Fruit fly (Drosophila melanogaster) whole organism, embryonic: ENCODE results near the gene CG15803.

Source experiments
- CG11093 ChIP-seq: fragments of 200-800 bp; sonication (Bioruptor generic); IDR thresholded peaks from 3 replicates; pipeline ENCODE4 v1.3.6; 2022; ENCODE audit warnings: missing biosample characterization, missing genetic modification characterization
- CG14441 ChIP-seq: fragments of 200-800 bp; sonication (Bioruptor generic); IDR thresholded peaks from 2 replicates; pipeline ENCODE4 v1.3.6; 2022; ENCODE audit warnings: missing biosample characterization, missing genetic modification characterization
- CG14710 ChIP-seq: fragments of 200-800 bp; sonication (Bioruptor generic); optimal IDR thresholded peaks from 3 replicates; lab custom pipeline; 2019; ENCODE audit warnings: missing biosample characterization, mild to moderate bottlenecking, missing genetic modification characterization, moderate library complexity
- CG2116 ChIP-seq: fragments of 200-800 bp; sonication (Bioruptor generic); optimal IDR thresholded peaks from 3 replicates; lab custom pipeline; 2018; ENCODE audit warnings: missing biosample characterization, mild to moderate bottlenecking, missing genetic modification characterization
- CG2712 ChIP-seq: fragments of 200-800 bp; optimal IDR thresholded peaks from 3 replicates; lab custom pipeline; 2019; ENCODE audit warnings: missing biosample characterization, mild to moderate bottlenecking, missing genetic modification characterization, moderate library complexity
- CG3838 ChIP-seq: fragments of 200-800 bp; sonication (Bioruptor generic); optimal IDR thresholded peaks from 3 replicates; lab custom pipeline; 2016; ENCODE audit warnings: missing biosample characterization, missing genetic modification characterization
- CG4617 ChIP-seq: fragments of 200-800 bp; sonication (Bioruptor generic); optimal IDR thresholded peaks from 3 replicates; lab custom pipeline; 2016; ENCODE audit warnings: missing biosample characterization, missing genetic modification characterization, borderline replicate concordance
- CG6683 ChIP-seq: fragments of 200-800 bp; sonication (Bioruptor generic); optimal IDR thresholded peaks from 2 replicates; lab custom pipeline; 2017; ENCODE audit warnings: missing biosample characterization, mild to moderate bottlenecking, missing genetic modification characterization, missing genetic modification reagents
- CG6791 ChIP-seq: fragments of 200-800 bp; sonication (Bioruptor generic); IDR thresholded peaks from 3 replicates; pipeline ENCODE4 v1.3.6; 2022; ENCODE audit warnings: missing biosample characterization, missing genetic modification characterization; ENCODE audit not compliant: partially characterized antibody
- CG7372 ChIP-seq: fragments of 200-800 bp; sonication (Bioruptor generic); IDR thresholded peaks from 2 replicates; pipeline ENCODE4 v1.3.6; 2022; ENCODE audit warnings: missing biosample characterization, missing genetic modification characterization
- CG9215 ChIP-seq: fragments of 200-800 bp; sonication (Bioruptor generic); IDR thresholded peaks from 2 replicates; pipeline ENCODE4 v1.3.6; 2022; ENCODE audit warnings: missing biosample characterization, missing genetic modification characterization
- CTCF ChIP-seq: fragments of 200-800 bp; sonication (Bioruptor generic); optimal IDR thresholded peaks from 2 replicates; lab custom pipeline; 2017; ENCODE audit warnings: missing biosample characterization, mild to moderate bottlenecking, missing genetic modification characterization, moderate library complexity
- Dip2 ChIP-seq: fragments of 200-800 bp; sonication (Bioruptor generic); IDR thresholded peaks from 2 replicates; pipeline ENCODE4 v1.3.6; 2022; ENCODE audit warnings: missing biosample characterization, missing genetic modification characterization
- Ets65A ChIP-seq: fragments of 200-800 bp; sonication (Bioruptor generic); peaks from one replicate; lab custom pipeline; 2016; ENCODE audit warnings: missing biosample characterization, missing genetic modification characterization
- Ets97D ChIP-seq: fragments of 200-800 bp; sonication (Bioruptor generic); optimal IDR thresholded peaks from 3 replicates; lab custom pipeline; 2016; ENCODE audit warnings: missing biosample characterization, missing genetic modification characterization
- Fer1 ChIP-seq: fragments of 200-800 bp; sonication (Bioruptor generic); optimal IDR thresholded peaks from 2 replicates; lab custom pipeline; 2017; ENCODE audit warnings: missing biosample characterization, mild to moderate bottlenecking, missing genetic modification characterization
- HLH4C ChIP-seq: fragments of 200-800 bp; sonication (Bioruptor generic); IDR thresholded peaks from 3 replicates; pipeline ENCODE4 v1.3.6; 2022; ENCODE audit warnings: missing biosample characterization, missing genetic modification characterization; ENCODE audit not compliant: partially characterized antibody
- Kr ChIP-seq: fragments of 200-800 bp; sonication (Bioruptor generic); optimal IDR thresholded peaks from 2 replicates; lab custom pipeline; 2017; ENCODE audit warnings: missing biosample characterization, mild to moderate bottlenecking, missing genetic modification characterization
- Lpt ChIP-seq: fragments of >200 bp; optimal IDR thresholded peaks from 2 replicates; lab custom pipeline; 2018; ENCODE audit warnings: missing biosample characterization, missing genetic modification characterization
- Med ChIP-seq: fragments of 200-800 bp; sonication (Bioruptor generic); peaks from one replicate; lab custom pipeline; 2016; ENCODE audit warnings: missing biosample characterization, missing genetic modification characterization, mild to moderate bottlenecking, inconsistent platforms, moderate library complexity
- Scr ChIP-seq: fragments of 200-800 bp; sonication (Bioruptor generic); IDR thresholded peaks from 2 replicates; pipeline ENCODE4 v1.3.6; 2022; ENCODE audit warnings: missing biosample characterization, missing genetic modification characterization; ENCODE audit not compliant: partially characterized antibody
- abd-A ChIP-seq: fragments of 200-800 bp; sonication (Bioruptor generic); optimal IDR thresholded peaks from 3 replicates; lab custom pipeline; 2019; ENCODE audit warnings: missing biosample characterization, mild to moderate bottlenecking, missing genetic modification characterization, moderate library complexity
- danr ChIP-seq: fragments of 200-800 bp; sonication (Bioruptor generic); IDR thresholded peaks from 2 replicates; pipeline ENCODE4 v1.3.6; 2022; ENCODE audit warnings: missing biosample characterization, missing genetic modification characterization
- dmrt11E ChIP-seq: fragments of 200-800 bp; sonication (Bioruptor generic); optimal IDR thresholded peaks from 3 replicates; lab custom pipeline; 2018; ENCODE audit warnings: missing biosample characterization, mild to moderate bottlenecking, missing genetic modification characterization, moderate library complexity
- fd102C ChIP-seq: fragments of 200-800 bp; sonication (Bioruptor generic); optimal IDR thresholded peaks from 2 replicates; lab custom pipeline; 2018; ENCODE audit warnings: missing biosample characterization, mild to moderate bottlenecking, missing genetic modification characterization, moderate library complexity
- gem ChIP-seq: fragments of 200-800 bp; sonication (Bioruptor generic); optimal IDR thresholded peaks from 2 replicates; lab custom pipeline; 2019; ENCODE audit warnings: missing biosample characterization, mild to moderate bottlenecking, missing genetic modification characterization, moderate library complexity
- grau ChIP-seq: fragments of 200-800 bp; optimal IDR thresholded peaks from 3 replicates; lab custom pipeline; 2019; ENCODE audit warnings: missing biosample characterization, mild to moderate bottlenecking, missing genetic modification characterization, moderate library complexity
- hbn ChIP-seq: fragments of 200-800 bp; sonication (Bioruptor generic); IDR thresholded peaks from 2 replicates; pipeline ENCODE4 v1.3.6; 2022; ENCODE audit warnings: missing biosample characterization, missing genetic modification characterization; ENCODE audit not compliant: partially characterized antibody
- inv ChIP-seq: fragments of 200-800 bp; sonication (Bioruptor generic); IDR thresholded peaks from 2 replicates; pipeline ENCODE4 v1.3.6; 2022; ENCODE audit warnings: missing biosample characterization, missing genetic modification characterization; ENCODE audit not compliant: partially characterized antibody
- lola ChIP-seq, 3 experiments: fragments of >200 bp in 2 of 3; fragments of 200-800 bp in 1 of 3; sonication (Bioruptor generic) in 1 of 3; optimal IDR thresholded peaks; 2 replicates each; lab custom pipeline; 2017 to 2019; ENCODE audit warnings: missing biosample characterization in 3 of 3, missing genetic modification characterization in 3 of 3, mild to moderate bottlenecking in 1 of 3, moderate library complexity in 1 of 3
- otp ChIP-seq: fragments of 200-800 bp; sonication (Bioruptor generic); IDR thresholded peaks from 3 replicates; pipeline ENCODE4, ENCODE4 v1.3.6; 2022; ENCODE audit warnings: missing biosample characterization, missing genetic modification characterization
- pan ChIP-seq, 4 experiments: fragments of >200 bp in 3 of 4; fragments of 200-800 bp in 1 of 4; sonication (Bioruptor generic) in 1 of 4; optimal IDR thresholded peaks in 3 of 4; IDR thresholded peaks in 1 of 4; 2 replicates each; pipeline versions ENCODE4 v1.3.6 to Lab custom; 2017 to 2022; ENCODE audit warnings: missing biosample characterization in 2 of 4, missing genetic modification characterization in 2 of 4, mixed read lengths in 1 of 4
- row ChIP-seq: fragments of 200-800 bp; sonication (Bioruptor generic); IDR thresholded peaks from 3 replicates; pipeline ENCODE4 v1.3.6; 2022; ENCODE audit warnings: missing biosample characterization, missing genetic modification characterization
- scrt ChIP-seq: fragments of 200-800 bp; sonication (Bioruptor generic); optimal IDR thresholded peaks from 2 replicates; lab custom pipeline; 2018; ENCODE audit warnings: missing biosample characterization, mild to moderate bottlenecking, missing genetic modification characterization, moderate library complexity
- ssp ChIP-seq: fragments of 200-800 bp; sonication (Bioruptor generic); IDR thresholded peaks from 2 replicates; pipeline ENCODE4 v1.3.6; 2022; ENCODE audit warnings: missing biosample characterization, missing genetic modification characterization
- tio ChIP-seq: fragments of 200-800 bp; sonication (Bioruptor generic); optimal IDR thresholded peaks from 2 replicates; lab custom pipeline; 2017; ENCODE audit warnings: missing biosample characterization, missing genetic modification characterization, inconsistent platforms
- ttk ChIP-seq: fragments of 200-800 bp; sonication (Bioruptor generic); IDR thresholded peaks from 2 replicates; pipeline ENCODE4 v2.1.2; 2022; ENCODE audit warnings: missing biosample characterization, missing genetic modification characterization

The CG15803 gene

dm6 chr3R:18355781-18356180 is 4.7 kb downstream of the CG15803 start:
- peak; percentile 60 for TF ChIP-seq Ets65A (GFP tag; lab: Kevin White, UChicago)
- TF ChIP-seq CG6683 (GFP tag; lab: Kevin White, UChicago) = no peak
- TF ChIP-seq gem (tag; lab: Kevin White, UChicago) = no peak
- TF ChIP-seq CG7372 (GFP tag; lab: Robert Waterston, UW) = peak; percentile 78
- TF ChIP-seq inv (GFP tag; lab: Robert Waterston, UW) = no peak
- 0 out of 3 replicates have a peak, but pooled peaks have one; percentile 27 for TF ChIP-seq CG11093 (GFP tag; lab: Robert Waterston, UW)
- no peak for TF ChIP-seq lola (GFP tag; optimal IDR thresholded peaks at IDR 0.05; lab: Kevin White, UChicago)
- TF ChIP-seq fd102C (GFP tag; lab: Kevin White, UChicago) = no peak

dm6 chr3R:18338493-18338892 is 22.0 kb downstream of the CG15803 start:
- TF ChIP-seq danr (GFP tag; lab: Robert Waterston, UW) = no peak
- peak; percentile 10 for TF ChIP-seq scrt (GFP tag; lab: Kevin White, UChicago)
- TF ChIP-seq HLH4C = no peak
- TF ChIP-seq otp (GFP tag; lab: Robert Waterston, UW) = no peak
- TF ChIP-seq CG4617 = no peak
- peak; percentile 86 for TF ChIP-seq Ets65A (GFP tag; lab: Kevin White, UChicago)
- no peak for TF ChIP-seq CG9215 (GFP tag; lab: Robert Waterston, UW)
- no peak for TF ChIP-seq CG3838 (GFP tag; lab: Kevin White, UChicago)
- TF ChIP-seq Ets97D (GFP tag; lab: Kevin White, UChicago) = peak; percentile 6
- no peak for TF ChIP-seq ttk (GFP tag; lab: Robert Waterston, UW)
- no peak for TF ChIP-seq Dip2 (GFP tag; lab: Robert Waterston, UW)
- peak; percentile 54 for TF ChIP-seq abd-A (tag; lab: Kevin White, UChicago)

dm6 chr3R:18328842-18329241 is 31.7 kb downstream of the CG15803 start, which contains the start of gene naz:
TSS of gene naz (minus strand) at chr3R:18328942.
- TF ChIP-seq CTCF (GFP tag; lab: Kevin White, UChicago) = no peak
- TF ChIP-seq tio = peak; percentile 8
- 0 out of 3 replicates have a peak, but pooled peaks have one; percentile 19 for TF ChIP-seq row (GFP tag; lab: Robert Waterston, UW)
- no peak for TF ChIP-seq CG14710 (tag; lab: Kevin White, UChicago)
- TF ChIP-seq hbn (GFP tag; lab: Robert Waterston, UW) = no peak
- TF ChIP-seq CG2712 (tag; lab: Kevin White, UChicago) = no peak
- TF ChIP-seq CG6791 = no peak
- no peak for TF ChIP-seq ssp (GFP tag; lab: Robert Waterston, UW)
- TF ChIP-seq CG14441 = 0 out of 2 replicates have a peak, but pooled peaks have one; percentile 5
- TF ChIP-seq dmrt11E (tag; lab: Kevin White, UChicago) = no peak
- TF ChIP-seq pan (optimal IDR thresholded peaks at IDR 0.05; lab: Kevin White, UChicago) = no peak
- peak in 1 of 2 experiments; percentile 16 for TF ChIP-seq pan (GFP tag; optimal IDR thresholded peaks at IDR 0.05 in 1 of 2, IDR thresholded peaks at IDR 0.05 in 1 of 2)
- TF ChIP-seq Kr = no peak
- TF ChIP-seq Fer1 = no peak
- TF ChIP-seq Ets97D (GFP tag; lab: Kevin White, UChicago) = no peak
- TF ChIP-seq Med (GFP tag; lab: Kevin White, UChicago) = no peak
- peak; percentile 7 for TF ChIP-seq gem (tag; lab: Kevin White, UChicago)
- TF ChIP-seq grau (tag; lab: Kevin White, UChicago) = peak; percentile 60
- TF ChIP-seq CG2116 (GFP tag; lab: Kevin White, UChicago) = no peak
- no peak for TF ChIP-seq Lpt (GFP tag; lab: Kevin White, UChicago)
- TF ChIP-seq Scr (GFP tag; lab: Robert Waterston, UW) = no peak
- TF ChIP-seq, all 482 proteins: peak for 6
